Worm (Caenorhabditis elegans): ENCODE measurements around the gene elli-1.

DNA sequence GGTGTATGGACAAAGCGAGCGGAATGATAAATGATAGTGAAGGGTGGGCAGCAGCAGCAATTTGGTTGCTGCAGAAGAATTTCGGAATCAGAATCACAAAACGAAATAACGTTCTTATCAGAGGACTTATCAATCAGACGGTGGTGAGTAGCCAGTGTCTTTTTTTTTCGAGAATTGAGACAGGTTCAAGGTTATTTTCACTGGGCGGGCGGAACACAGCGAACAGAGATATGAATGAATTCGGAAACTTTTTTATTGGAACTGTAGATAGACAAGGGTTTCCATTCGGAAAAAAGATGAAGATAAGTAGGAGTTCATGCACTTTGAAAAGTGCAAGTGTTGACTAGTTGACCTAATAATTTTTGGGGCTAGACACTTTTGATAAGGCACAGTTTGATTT lies 38.6 kb upstream of the elli-1 start:
- TF ChIP-seq nhr-28 (tag; optimal IDR thresholded peaks at IDR 0.05): no peak
- TF ChIP-seq flh-1 (GFP tag; optimal IDR thresholded peaks at IDR 0.05): no peak
- no peak for TF ChIP-seq unc-62 (GFP tag; optimal IDR thresholded peaks at IDR 0.05)
- no peak for TF ChIP-seq ztf-11 (tag; optimal IDR thresholded peaks at IDR 0.05)
- TF ChIP-seq nhr-237 (tag; optimal IDR thresholded peaks at IDR 0.05): no peak
- no peak for TF ChIP-seq nhr-2 (tag; optimal IDR thresholded peaks at IDR 0.05)
- TF ChIP-seq blmp-1 (tag; optimal IDR thresholded peaks at IDR 0.05): no peak
- TF ChIP-seq ham-2 (GFP tag; optimal IDR thresholded peaks at IDR 0.05): no peak
- TF ChIP-seq snpc-4 (tag; optimal IDR thresholded peaks at IDR 0.05): no peak

Data from whole organism, mixed stage, embryonic.